Worm (Caenorhabditis elegans) whole organism, L1 larva: ENCODE results near the gene C13C4.8.

ENCODE experiments used
- C16A3.4 ChIP-seq: fragments of 150-350 bp; optimal IDR thresholded peaks from 2 replicates; lab custom pipeline; 2014; ENCODE audit warnings: missing biosample characterization, missing genetic modification characterization
- Y116A8C.19 ChIP-seq: sonication (generic microtip); optimal IDR thresholded peaks from 2 replicates; lab custom pipeline; 2016; ENCODE audit warnings: missing compliant biosample characterization, missing genetic modification characterization, borderline replicate concordance
- alr-1 ChIP-seq: fragments of 200-800 bp; sonication (Bioruptor generic); optimal IDR thresholded peaks from 2 replicates; lab custom pipeline; 2018; ENCODE audit warnings: borderline replicate concordance, mild to moderate bottlenecking, missing genetic modification characterization, missing compliant biosample characterization
- blmp-1 ChIP-seq: fragments of 150-350 bp; optimal IDR thresholded peaks from 2 replicates; lab custom pipeline; 2014; ENCODE audit warnings: missing biosample characterization, missing genetic modification characterization
- ceh-63 ChIP-seq: fragments of 200-800 bp; sonication (Bioruptor generic); optimal IDR thresholded peaks from 2 replicates; lab custom pipeline; 2018; ENCODE audit warnings: mild to moderate bottlenecking, missing genetic modification characterization, missing compliant biosample characterization
- ceh-8 ChIP-seq: fragments of 200-800 bp; sonication (Bioruptor generic); optimal IDR thresholded peaks from 2 replicates; lab custom pipeline; 2018; ENCODE audit warnings: mild to moderate bottlenecking, missing genetic modification characterization, moderate library complexity, missing compliant biosample characterization
- ceh-82 ChIP-seq, 3 experiments: fragments of 150-350 bp in 1 of 3; sonication (generic microtip) in 2 of 3; optimal IDR thresholded peaks; 2 replicates each; lab custom pipeline; 2014 to 2017; ENCODE audit warnings: missing biosample characterization in 3 of 3, missing genetic modification characterization in 3 of 3
- ces-1 ChIP-seq: fragments of 150-350 bp; optimal IDR thresholded peaks from 2 replicates; lab custom pipeline; 2014; ENCODE audit warnings: missing biosample characterization, missing genetic modification reagents, missing genetic modification characterization
- dsc-1 ChIP-seq: sonication (generic microtip); optimal IDR thresholded peaks from 2 replicates; lab custom pipeline; 2016; ENCODE audit warnings: mild to moderate bottlenecking, missing genetic modification characterization, missing compliant biosample characterization
- efl-1 ChIP-seq, 4 experiments: fragments of 150-350 bp; optimal IDR thresholded peaks in 3 of 4; peaks in 1 of 4; 1 replicate in 1 of 4; 2 replicates in 3 of 4; lab custom pipeline; 2014; ENCODE audit warnings: missing biosample characterization in 2 of 4, missing genetic modification characterization in 2 of 4, missing genetic modification reagents in 2 of 4
- egl-27 ChIP-seq, 2 experiments: fragments of 150-350 bp in 1 of 2; sonication (generic microtip); optimal IDR thresholded peaks; 3 replicates each; lab custom pipeline; 2017 to 2018; ENCODE audit warnings: missing biosample characterization in 2 of 2, missing genetic modification characterization in 2 of 2, missing genetic modification reagents in 2 of 2
- elt-3 ChIP-seq, 6 experiments: fragments of 150-350 bp in 1 of 6; sonication (generic microtip); optimal IDR thresholded peaks; 2 replicates each; lab custom pipeline; 2017 to 2018; ENCODE audit warnings: missing biosample characterization in 6 of 6, missing genetic modification characterization in 6 of 6, inconsistent platforms in 1 of 6
- fkh-10 ChIP-seq: sonication (generic microtip); optimal IDR thresholded peaks from 2 replicates; lab custom pipeline; 2017; ENCODE audit warnings: missing biosample characterization, missing genetic modification reagents, missing genetic modification characterization
- fkh-4 ChIP-seq: sonication (generic microtip); optimal IDR thresholded peaks from 2 replicates; lab custom pipeline; 2016; ENCODE audit warnings: missing compliant biosample characterization, missing genetic modification characterization, borderline replicate concordance
- isw-1 ChIP-seq: fragments of 200-800 bp; sonication (Bioruptor generic); IDR thresholded peaks from 2 replicates; pipeline ENCODE4 v1.3.6; 2022; ENCODE audit warnings: missing genetic modification characterization, missing compliant biosample characterization
- jun-1 ChIP-seq: fragments of 150-350 bp; optimal IDR thresholded peaks from 2 replicates; lab custom pipeline; 2014; ENCODE audit warnings: missing biosample characterization, missing genetic modification reagents, missing genetic modification characterization
- lin-13 ChIP-seq: fragments of 150-350 bp; optimal IDR thresholded peaks from 2 replicates; lab custom pipeline; 2014; ENCODE audit warnings: missing biosample characterization, missing genetic modification reagents, missing genetic modification characterization
- lin-14 ChIP-seq: fragments of 200-800 bp; sonication (Bioruptor generic); optimal IDR thresholded peaks from 2 replicates; lab custom pipeline; 2018; ENCODE audit warnings: mild to moderate bottlenecking, missing genetic modification characterization, moderate library complexity, missing compliant biosample characterization
- lin-15B ChIP-seq: fragments of 150-350 bp; sonication (generic microtip); optimal IDR thresholded peaks from 3 replicates; lab custom pipeline; 2014; ENCODE audit warnings: missing biosample characterization, missing genetic modification characterization
- lin-35 ChIP-seq, 2 experiments: fragments of 150-350 bp; optimal IDR thresholded peaks; 2 replicates each; lab custom pipeline; 2014; ENCODE audit warnings: missing biosample characterization in 2 of 2, missing genetic modification characterization in 2 of 2, missing genetic modification reagents in 2 of 2
- lsy-2 ChIP-seq, 2 experiments: fragments of 150-350 bp; optimal IDR thresholded peaks; 2 replicates each; lab custom pipeline; 2014; ENCODE audit warnings: missing biosample characterization in 2 of 2, missing genetic modification characterization in 2 of 2
- mef-2 ChIP-seq: fragments of 150-350 bp; optimal IDR thresholded peaks from 2 replicates; lab custom pipeline; 2014; ENCODE audit warnings: missing biosample characterization, missing genetic modification characterization
- mep-1 ChIP-seq: fragments of 150-350 bp; optimal IDR thresholded peaks from 2 replicates; lab custom pipeline; 2014; ENCODE audit warnings: missing biosample characterization, missing genetic modification characterization
- nhr-11 ChIP-seq: fragments of 150-350 bp; optimal IDR thresholded peaks from 2 replicates; lab custom pipeline; 2014; ENCODE audit warnings: missing biosample characterization, missing genetic modification characterization
- nhr-12 ChIP-seq: sonication (generic microtip); optimal IDR thresholded peaks from 2 replicates; lab custom pipeline; 2017; ENCODE audit warnings: missing biosample characterization, missing genetic modification characterization
- nhr-19 ChIP-seq: fragments of 200-800 bp; sonication (Bioruptor generic); conservative IDR thresholded peaks from 2 replicates; pipeline ENCODE4 v1.3.6; 2022; ENCODE audit warnings: missing genetic modification characterization, missing compliant biosample characterization
- nhr-20 ChIP-seq: sonication (generic microtip); optimal IDR thresholded peaks from 2 replicates; lab custom pipeline; 2016; ENCODE audit warnings: mild to moderate bottlenecking, missing genetic modification characterization, missing compliant biosample characterization
- nhr-28 ChIP-seq: fragments of 150-350 bp; optimal IDR thresholded peaks from 2 replicates; lab custom pipeline; 2014; ENCODE audit warnings: missing biosample characterization, missing genetic modification characterization
- nhr-71 ChIP-seq: sonication (generic microtip); optimal IDR thresholded peaks from 2 replicates; lab custom pipeline; 2016; ENCODE audit warnings: mild to moderate bottlenecking, missing genetic modification characterization, moderate library complexity, missing compliant biosample characterization
- nhr-77 ChIP-seq: fragments of 150-350 bp; optimal IDR thresholded peaks from 2 replicates; lab custom pipeline; 2014; ENCODE audit warnings: missing biosample characterization, missing genetic modification characterization
- pqm-1 ChIP-seq: sonication (generic microtip); optimal IDR thresholded peaks from 3 replicates; lab custom pipeline; 2017; ENCODE audit warnings: missing biosample characterization, missing genetic modification characterization
- rnt-1 ChIP-seq: sonication (generic microtip); optimal IDR thresholded peaks from 2 replicates; lab custom pipeline; 2016; ENCODE audit warnings: mild to moderate bottlenecking, missing genetic modification characterization, moderate library complexity, missing compliant biosample characterization
- snpc-4 ChIP-seq: fragments of 150-350 bp; optimal IDR thresholded peaks from 2 replicates; lab custom pipeline; 2014; ENCODE audit warnings: missing biosample characterization, missing genetic modification characterization
- snu-23 ChIP-seq: sonication (generic microtip); optimal IDR thresholded peaks from 2 replicates; lab custom pipeline; 2016; ENCODE audit warnings: missing genetic modification characterization, missing compliant biosample characterization
- swsn-7 ChIP-seq: sonication (generic microtip); optimal IDR thresholded peaks from 2 replicates; lab custom pipeline; 2016; ENCODE audit warnings: missing genetic modification characterization, missing compliant biosample characterization
- tlp-1 ChIP-seq: fragments of 150-350 bp; optimal IDR thresholded peaks from 2 replicates; lab custom pipeline; 2014; ENCODE audit warnings: missing biosample characterization, missing genetic modification characterization
- unc-130 ChIP-seq: fragments of 150-350 bp; optimal IDR thresholded peaks from 2 replicates; lab custom pipeline; 2017; ENCODE audit warnings: missing biosample characterization, missing genetic modification characterization, inconsistent platforms
- unc-86 ChIP-seq: sonication (generic microtip); optimal IDR thresholded peaks from 2 replicates; lab custom pipeline; 2016; ENCODE audit warnings: missing genetic modification characterization, missing compliant biosample characterization
- vab-15 ChIP-seq: sonication (generic microtip); optimal IDR thresholded peaks from 2 replicates; lab custom pipeline; 2017; ENCODE audit warnings: missing genotype, mild to moderate bottlenecking, missing genetic modification characterization, missing compliant biosample characterization
- xbp-1 ChIP-seq: sonication (generic microtip); optimal IDR thresholded peaks from 2 replicates; lab custom pipeline; 2016; ENCODE audit warnings: missing genetic modification characterization, missing compliant biosample characterization
- zag-1 ChIP-seq: fragments of 150-350 bp; optimal IDR thresholded peaks from 2 replicates; lab custom pipeline; 2014; ENCODE audit warnings: missing biosample characterization, missing genetic modification characterization
- zip-4 ChIP-seq: fragments of 200-800 bp; sonication (Bioruptor generic); optimal IDR thresholded peaks from 2 replicates; lab custom pipeline; 2018; ENCODE audit warnings: mild to moderate bottlenecking, missing genetic modification characterization, moderate library complexity, missing compliant biosample characterization
- ztf-11 ChIP-seq, 2 experiments: sonication (generic microtip); optimal IDR thresholded peaks; 2 replicates each; lab custom pipeline; 2016 to 2017; ENCODE audit warnings: missing genetic modification characterization in 2 of 2, missing biosample characterization in 1 of 2, missing compliant biosample characterization in 1 of 2

C13C4.8 gene

ce11 chrV:12106841-12107240 lies 11.0 kb upstream of the C13C4.8 start, which contains the start of gene nhr-136:
Gene nhr-136, plus strand, starts transcription at chrV:12107141.
- no peak for TF ChIP-seq jun-1
- no peak for TF ChIP-seq zag-1 (tag; lab: Kevin White, UChicago)
- no peak for TF ChIP-seq fkh-4 (tag; lab: Kevin White, UChicago)
- TF ChIP-seq pqm-1 (tag; lab: Kevin White, UChicago), result no peak
- TF ChIP-seq ceh-63, result no peak
- TF ChIP-seq nhr-11 (tag; lab: Kevin White, UChicago), result no peak
- no peak for TF ChIP-seq dsc-1
- no peak for TF ChIP-seq alr-1 (tag; lab: Kevin White, UChicago)
- TF ChIP-seq lin-35 (GFP tag; optimal IDR thresholded peaks at IDR 0.05; lab: Kevin White, UChicago), result peak in 1 of 2 experiments; percentile 47
- TF ChIP-seq snpc-4 (tag; lab: Kevin White, UChicago), result no peak
- peak; percentile 21 for TF ChIP-seq nhr-20
- TF ChIP-seq vab-15 (tag; lab: Kevin White, UChicago), result no peak
- TF ChIP-seq nhr-71 (tag; lab: Kevin White, UChicago), result no peak
- TF ChIP-seq rnt-1 (tag; lab: Kevin White, UChicago), result no peak
- TF ChIP-seq nhr-77 (tag; lab: Kevin White, UChicago), result no peak
- TF ChIP-seq egl-27 (tag; optimal IDR thresholded peaks at IDR 0.05; lab: Kevin White, UChicago), result no peak
- TF ChIP-seq ces-1 (GFP tag; lab: Kevin White, UChicago), result no peak
- TF ChIP-seq Y116A8C.19 (tag; lab: Kevin White, UChicago), result no peak
- TF ChIP-seq zip-4 (GFP tag; lab: Kevin White, UChicago), result no peak
- no peak for TF ChIP-seq unc-86 (tag; lab: Kevin White, UChicago)
- TF ChIP-seq lin-15B (tag; lab: Kevin White, UChicago), result no peak
- peak; percentile 7 for TF ChIP-seq snu-23
- no peak for TF ChIP-seq unc-130 (tag; lab: Kevin White, UChicago)
- peak in 1 of 3 experiments; percentile 18 for TF ChIP-seq ceh-82 (tag; optimal IDR thresholded peaks at IDR 0.05; lab: Kevin White, UChicago)
- TF ChIP-seq fkh-10 (GFP tag; lab: Kevin White, UChicago), result no peak
- no peak for TF ChIP-seq tlp-1 (tag; lab: Kevin White, UChicago)
- peak; percentile 34 for TF ChIP-seq lin-14 (GFP tag; lab: Kevin White, UChicago)
- TF ChIP-seq ztf-11 (tag; optimal IDR thresholded peaks at IDR 0.05; lab: Kevin White, UChicago), result no peak
- TF ChIP-seq efl-1 (optimal IDR thresholded peaks at IDR 0.05; lab: Kevin White, UChicago), result no peak
- peak in 1 of 2 experiments; percentile 53 for TF ChIP-seq efl-1 (GFP tag; optimal IDR thresholded peaks at IDR 0.05 in 1 of 2; lab: Kevin White, UChicago)
- no peak for TF ChIP-seq xbp-1 (tag; lab: Kevin White, UChicago)
- no peak for TF ChIP-seq elt-3 (tag; optimal IDR thresholded peaks at IDR 0.05; lab: Kevin White, UChicago)
- TF ChIP-seq blmp-1 (tag; lab: Kevin White, UChicago), result peak; percentile 75
- TF ChIP-seq mep-1 (tag; lab: Kevin White, UChicago), result no peak
- no peak for TF ChIP-seq C16A3.4 (tag; lab: Kevin White, UChicago)
- TF ChIP-seq mef-2 (tag; lab: Kevin White, UChicago), result no peak
- peak in 1 of 2 experiments; percentile 5 for TF ChIP-seq lsy-2 (tag; optimal IDR thresholded peaks at IDR 0.05; lab: Kevin White, UChicago)
- no peak for TF ChIP-seq lin-13 (GFP tag; lab: Kevin White, UChicago)
- no peak for TF ChIP-seq isw-1 (GFP tag; lab: Robert Waterston, UW)
- TF ChIP-seq nhr-28 (tag; lab: Kevin White, UChicago), result no peak
- TF ChIP-seq nhr-19, result no peak
- no peak for TF ChIP-seq nhr-12
- no peak for TF ChIP-seq swsn-7 (tag; lab: Kevin White, UChicago)
- TF ChIP-seq ceh-8 (GFP tag; lab: Kevin White, UChicago), result no peak
